Fruit fly (Drosophila melanogaster): Measurements from ENCODE around the gene olf413.

Gene olf413

dm6 chr3L:22262797-22263423 lies 127.0 kb downstream of the olf413 start, which contains the start of the genes Rich and Ddx1 (continued):
- no peak for TF ChIP-seq abd-A (tag; optimal IDR thresholded peaks at IDR 0.05)
- TF ChIP-seq nerfin-1 (tag; optimal IDR thresholded peaks at IDR 0.05), result peak; percentile 95
- no peak for TF ChIP-seq usp (GFP tag; optimal IDR thresholded peaks at IDR 0.05)
- TF ChIP-seq CG5180 (GFP tag; optimal IDR thresholded peaks at IDR 0.05), result no peak
- no peak for TF ChIP-seq pb (GFP tag; optimal IDR thresholded peaks at IDR 0.05)
- TF ChIP-seq MTF-1 (GFP tag; optimal IDR thresholded peaks at IDR 0.05; ENCODE audit: borderline replicate concordance), result no peak
- TF ChIP-seq Aef1 (GFP tag; IDR thresholded peaks at IDR 0.05), result no peak
- TF ChIP-seq trem (tag; optimal IDR thresholded peaks at IDR 0.05), result peak; percentile 2
- no peak for TF ChIP-seq CG12219 (GFP tag; optimal IDR thresholded peaks at IDR 0.05)
- TF ChIP-seq CG7786 (GFP tag; optimal IDR thresholded peaks at IDR 0.05), result no peak
- TF ChIP-seq HLH4C (GFP tag; IDR thresholded peaks at IDR 0.05; ENCODE audit: partially characterized antibody), result no peak
- no peak for TF ChIP-seq CG17568 (GFP tag; optimal IDR thresholded peaks at IDR 0.05)
- peak; percentile 38; the same call in 1 of the 2 replicates for TF ChIP-seq Xrp1 (GFP tag; IDR thresholded peaks at IDR 0.05)
- no peak for TF ChIP-seq CG8478 (optimal IDR thresholded peaks at IDR 0.05)
- no peak for TF ChIP-seq vnd (GFP tag; IDR thresholded peaks at IDR 0.05; ENCODE audit: partially characterized antibody)
- TF ChIP-seq CTCF (GFP tag; optimal IDR thresholded peaks at IDR 0.05), result no peak
- no peak for TF ChIP-seq Dll (GFP tag; IDR thresholded peaks at IDR 0.05; ENCODE audit: partially characterized antibody)
- TF ChIP-seq nmo (GFP tag; optimal IDR thresholded peaks at IDR 0.05), result peak; percentile 73
- TF ChIP-seq pros (GFP tag; optimal IDR thresholded peaks at IDR 0.05), result no peak
- peak; percentile 74 for TF ChIP-seq CG18619 (GFP tag; optimal IDR thresholded peaks at IDR 0.05)
- TF ChIP-seq slbo (GFP tag; IDR thresholded peaks at IDR 0.05), result peak; percentile 64
- TF ChIP-seq knrl (GFP tag; IDR thresholded peaks at IDR 0.05; ENCODE audit: partially characterized antibody), result no peak
- TF ChIP-seq BEAF-32 (GFP tag; optimal IDR thresholded peaks at IDR 0.05), result peak; percentile 37
- no peak for TF ChIP-seq peb (GFP tag; IDR thresholded peaks at IDR 0.05)
- no peak for TF ChIP-seq ham (GFP tag; IDR thresholded peaks at IDR 0.05)
- no peak for TF ChIP-seq unpg (GFP tag; optimal IDR thresholded peaks at IDR 0.05)
- no peak for TF ChIP-seq kay (GFP tag; optimal IDR thresholded peaks at IDR 0.05)
- peak; percentile 33 for TF ChIP-seq CG13894 (tag; optimal IDR thresholded peaks at IDR 0.05)
- peak; percentile 57 for TF ChIP-seq pzg (GFP tag; optimal IDR thresholded peaks at IDR 0.05)
- peak; percentile 97 for TF ChIP-seq Sry-β (GFP tag; optimal IDR thresholded peaks at IDR 0.05)
- peak; percentile 50 for TF ChIP-seq caup (GFP tag; optimal IDR thresholded peaks at IDR 0.05; ENCODE audit: severe bottlenecking)
- no peak for TF ChIP-seq Doc2 (GFP tag; IDR thresholded peaks at IDR 0.05)
- TF ChIP-seq CG17361 (GFP tag; IDR thresholded peaks at IDR 0.05), result peak; percentile 84
- no peak for TF ChIP-seq CG15073 (GFP tag; optimal IDR thresholded peaks at IDR 0.05)
- no peak for TF ChIP-seq maf-S (GFP tag; optimal IDR thresholded peaks at IDR 0.05)
- no peak for TF ChIP-seq tup (GFP tag; optimal IDR thresholded peaks at IDR 0.05)
- TF ChIP-seq Sry-δ (GFP tag; optimal IDR thresholded peaks at IDR 0.05), result peak; percentile 22
- TF ChIP-seq ttk (GFP tag; IDR thresholded peaks at IDR 0.05), result 0 out of 2 replicates have a peak, but pooled peaks have one; percentile 14
- no peak for TF ChIP-seq pnt (GFP tag; optimal IDR thresholded peaks at IDR 0.05)
- TF ChIP-seq wdn (GFP tag; IDR thresholded peaks at IDR 0.05), result no peak
- TF ChIP-seq bigmax (GFP tag; optimal IDR thresholded peaks at IDR 0.05), result no peak
- TF ChIP-seq CG10979 (tag; optimal IDR thresholded peaks at IDR 0.05), result peak; percentile 32
- TF ChIP-seq hkb (optimal IDR thresholded peaks at IDR 0.05), result no peak
- no peak for TF ChIP-seq hkb (GFP tag; IDR thresholded peaks at IDR 0.05)
- no peak for TF ChIP-seq Scr (GFP tag; IDR thresholded peaks at IDR 0.05; ENCODE audit: partially characterized antibody)
- TF ChIP-seq corto (GFP tag; optimal IDR thresholded peaks at IDR 0.05), result peak; percentile 26
- TF ChIP-seq CG18764 (GFP tag; optimal IDR thresholded peaks at IDR 0.05), result peak; percentile 23
- no peak for TF ChIP-seq crc (GFP tag; optimal IDR thresholded peaks at IDR 0.05)
- no peak for TF ChIP-seq jing (GFP tag; optimal IDR thresholded peaks at IDR 0.05)
- TF ChIP-seq ro (GFP tag; IDR thresholded peaks at IDR 0.05), result no peak
- TF ChIP-seq CG15601 (tag; optimal IDR thresholded peaks at IDR 0.05), result peak; percentile 51
